Worm (Caenorhabditis elegans) whole organism, young adult: ENCODE data around the gene F57B1.5.

Experiments used
- F10E7.11 ChIP-seq: sonication (generic microtip); optimal IDR thresholded peaks from 2 replicates; lab custom pipeline; 2017; ENCODE audit warnings: mild to moderate bottlenecking, missing genetic modification characterization, moderate library complexity, missing compliant biosample characterization
- F22D6.2 ChIP-seq: sonication (generic microtip); optimal IDR thresholded peaks from 2 replicates; lab custom pipeline; 2016; ENCODE audit warnings: mild to moderate bottlenecking, missing genetic modification characterization, missing compliant biosample characterization
- F33H1.4 ChIP-seq: fragments of 200-800 bp; sonication (Bioruptor generic); IDR thresholded peaks from 2 replicates; pipeline ENCODE4 v1.3.6; 2022; ENCODE audit warnings: missing genetic modification reagents, missing genetic modification characterization, missing compliant biosample characterization
- F49E8.2 ChIP-seq: sonication (generic microtip); optimal IDR thresholded peaks from 3 replicates; lab custom pipeline; 2017; ENCODE audit warnings: missing genetic modification characterization, mild to moderate bottlenecking, missing compliant biosample characterization, antibody characterized with exemption, moderate library complexity; ENCODE audit not compliant: insufficient read depth
- F52B5.7 ChIP-seq: sonication (generic microtip); optimal IDR thresholded peaks from 2 replicates; lab custom pipeline; 2016; ENCODE audit warnings: mild to moderate bottlenecking, missing genetic modification characterization, missing compliant biosample characterization
- F57A8.1 ChIP-seq: fragments of 200-800 bp; sonication (Bioruptor generic); optimal IDR thresholded peaks from 2 replicates; lab custom pipeline; 2018; ENCODE audit warnings: mild to moderate bottlenecking, missing genetic modification characterization, moderate library complexity, missing compliant biosample characterization
- ZK185.1 ChIP-seq: sonication (generic microtip); optimal IDR thresholded peaks from 2 replicates; lab custom pipeline; 2016; ENCODE audit warnings: mild to moderate bottlenecking, missing genetic modification characterization, missing compliant biosample characterization; ENCODE audit not compliant: poor library complexity, severe bottlenecking
- athp-1 ChIP-seq: sonication (generic microtip); optimal IDR thresholded peaks from 2 replicates; lab custom pipeline; 2017; ENCODE audit warnings: mild to moderate bottlenecking, missing genetic modification characterization, missing compliant biosample characterization
- attf-5 ChIP-seq: fragments of 200-800 bp; sonication (Bioruptor generic); optimal IDR thresholded peaks from 2 replicates; lab custom pipeline; 2018; ENCODE audit warnings: mild to moderate bottlenecking, missing genetic modification characterization, missing compliant biosample characterization
- bed-1 ChIP-seq: fragments of 200-800 bp; sonication (Bioruptor generic); IDR thresholded peaks from 2 replicates; pipeline ENCODE4 v1.3.6; 2022; ENCODE audit warnings: missing genetic modification reagents, missing genetic modification characterization, missing compliant biosample characterization
- bed-2 ChIP-seq: fragments of 200-800 bp; sonication (Bioruptor generic); IDR thresholded peaks from 2 replicates; pipeline ENCODE4 v1.3.6; 2022; ENCODE audit warnings: missing genetic modification reagents, missing genetic modification characterization, missing compliant biosample characterization
- ceh-79 ChIP-seq: sonication (generic microtip); optimal IDR thresholded peaks from 2 replicates; lab custom pipeline; 2017; ENCODE audit warnings: mild to moderate bottlenecking, missing genetic modification characterization, missing compliant biosample characterization
- ceh-91 ChIP-seq: fragments of 200-800 bp; sonication (Bioruptor generic); IDR thresholded peaks from 2 replicates; pipeline ENCODE4 v1.3.6; 2022; ENCODE audit warnings: missing genetic modification reagents, missing genetic modification characterization, missing compliant biosample characterization
- chd-7 ChIP-seq: sonication (generic microtip); optimal IDR thresholded peaks from 2 replicates; lab custom pipeline; 2016; ENCODE audit warnings: mild to moderate bottlenecking, missing genetic modification characterization, moderate library complexity, missing compliant biosample characterization
- dox-1 ChIP-seq: fragments of 200-800 bp; sonication (Bioruptor generic); IDR thresholded peaks from 2 replicates; pipeline ENCODE4 v1.3.6; 2022; ENCODE audit warnings: missing genetic modification reagents, missing genetic modification characterization, missing compliant biosample characterization
- efl-1 ChIP-seq: fragments of 150-350 bp; optimal IDR thresholded peaks from 2 replicates; lab custom pipeline; 2014; ENCODE audit warnings: missing biosample characterization, missing genetic modification reagents, missing genetic modification characterization
- egl-18 ChIP-seq: fragments of 200-800 bp; sonication (Bioruptor generic); IDR thresholded peaks from 2 replicates; pipeline ENCODE4 v1.3.6; 2022; ENCODE audit warnings: missing genetic modification reagents, missing genetic modification characterization, missing compliant biosample characterization
- egl-44 ChIP-seq: fragments of 200-800 bp; sonication (Bioruptor generic); IDR thresholded peaks from 2 replicates; pipeline ENCODE4 v1.3.6; 2022; ENCODE audit warnings: missing genetic modification reagents, missing genetic modification characterization, missing compliant biosample characterization
- fkh-3 ChIP-seq: sonication (generic microtip); optimal IDR thresholded peaks from 2 replicates; lab custom pipeline; 2016; ENCODE audit warnings: mild to moderate bottlenecking, missing genetic modification characterization, missing compliant biosample characterization
- him-1 ChIP-seq: sonication (generic microtip); optimal IDR thresholded peaks from 2 replicates; lab custom pipeline; 2016; ENCODE audit warnings: missing genotype, missing genetic modification reagents, missing genetic modification characterization, missing compliant biosample characterization
- hlh-26 ChIP-seq: fragments of 200-800 bp; sonication (Bioruptor generic); conservative IDR thresholded peaks from 2 replicates; pipeline ENCODE4 v1.3.6; 2022; ENCODE audit warnings: missing genetic modification reagents, missing genetic modification characterization, missing compliant biosample characterization
- hsf-1 ChIP-seq: fragments of 200-800 bp; sonication (Bioruptor generic); IDR thresholded peaks from 2 replicates; pipeline ENCODE4 v1.3.6; 2022; ENCODE audit warnings: missing genetic modification reagents, missing genetic modification characterization, missing compliant biosample characterization
- lag-1 ChIP-seq: fragments of 200-800 bp; sonication (Bioruptor generic); IDR thresholded peaks from 2 replicates; pipeline ENCODE4 v1.3.6; 2022; ENCODE audit warnings: missing genetic modification reagents, missing genetic modification characterization, missing compliant biosample characterization
- lin-35 ChIP-seq, 3 experiments: fragments of 150-350 bp in 2 of 3; sonication (generic microtip) in 1 of 3; optimal IDR thresholded peaks; 2 replicates each; lab custom pipeline; 2014 to 2018; ENCODE audit warnings: missing biosample characterization in 3 of 3, missing genetic modification characterization in 3 of 3, missing genetic modification reagents in 3 of 3
- lsl-1 ChIP-seq: fragments of 200-800 bp; sonication (Bioruptor generic); optimal IDR thresholded peaks from 2 replicates; lab custom pipeline; 2018; ENCODE audit warnings: mild to moderate bottlenecking, missing genetic modification characterization, moderate library complexity, missing compliant biosample characterization
- madf-6 ChIP-seq: fragments of 200-800 bp; sonication (Bioruptor generic); IDR thresholded peaks from 2 replicates; pipeline ENCODE4 v1.3.6; 2022; ENCODE audit warnings: missing genetic modification reagents, missing genetic modification characterization, missing compliant biosample characterization
- madf-8 ChIP-seq: fragments of 200-800 bp; sonication (Bioruptor generic); conservative IDR thresholded peaks from 2 replicates; pipeline ENCODE4 v1.3.6; 2022; ENCODE audit warnings: missing genetic modification reagents, missing genetic modification characterization, missing compliant biosample characterization
- pha-4 ChIP-seq: fragments of 150-350 bp; sonication (generic microtip); optimal IDR thresholded peaks from 2 replicates; lab custom pipeline; 2014; ENCODE audit warnings: missing biosample characterization, missing genetic modification reagents, missing genetic modification characterization
- rcor-1 ChIP-seq: fragments of 200-800 bp; sonication (Bioruptor generic); IDR thresholded peaks from 2 replicates; pipeline ENCODE4 v1.3.6; 2022; ENCODE audit warnings: missing genetic modification reagents, missing genetic modification characterization, missing compliant biosample characterization
- rpc-1 ChIP-seq, 2 experiments: fragments of 150-350 bp in 1 of 2; sonication (generic microtip) in 1 of 2; optimal IDR thresholded peaks; 2 replicates each; lab custom pipeline; 2014 to 2018; ENCODE audit warnings: missing biosample characterization in 1 of 2, missing genetic modification characterization in 1 of 2, missing genetic modification reagents in 1 of 2, missing genotype in 1 of 2
- snpc-3.4 ChIP-seq: sonication (generic microtip); optimal IDR thresholded peaks from 2 replicates; lab custom pipeline; 2017; ENCODE audit warnings: missing genetic modification characterization, mild to moderate bottlenecking, missing compliant biosample characterization, antibody characterized with exemption, moderate library complexity, missing genotype, missing genetic modification reagents
- somi-1 ChIP-seq: fragments of 200-800 bp; sonication (Bioruptor generic); optimal IDR thresholded peaks from 2 replicates; lab custom pipeline; 2018; ENCODE audit warnings: mild to moderate bottlenecking, missing genetic modification characterization, missing compliant biosample characterization
- tbx-9 ChIP-seq: sonication (generic microtip); optimal IDR thresholded peaks from 2 replicates; lab custom pipeline; 2016; ENCODE audit warnings: borderline replicate concordance, missing genetic modification characterization, inconsistent platforms, missing compliant biosample characterization
- unc-62 ChIP-seq: fragments of 150-350 bp; optimal IDR thresholded peaks from 2 replicates; lab custom pipeline; 2014; ENCODE audit warnings: missing biosample characterization, missing genetic modification reagents, missing genetic modification characterization
- xnd-1 ChIP-seq: sonication (generic microtip); optimal IDR thresholded peaks from 2 replicates; lab custom pipeline; 2016; ENCODE audit warnings: missing genotype, missing genetic modification reagents, missing genetic modification characterization, missing compliant biosample characterization
- zim-3 ChIP-seq: sonication (generic microtip); optimal IDR thresholded peaks from 2 replicates; lab custom pipeline; 2017; ENCODE audit warnings: mild to moderate bottlenecking, missing genetic modification characterization, moderate library complexity, missing compliant biosample characterization
- ztf-25 ChIP-seq: fragments of 200-800 bp; sonication (Bioruptor generic); IDR thresholded peaks from 2 replicates; pipeline ENCODE4 v1.3.6; 2022; ENCODE audit warnings: missing genetic modification reagents, missing genetic modification characterization, missing compliant biosample characterization
- ztf-6 ChIP-seq: fragments of 200-800 bp; sonication (Bioruptor generic); IDR thresholded peaks from 2 replicates; pipeline ENCODE4 v1.3.6; 2022; ENCODE audit warnings: missing genetic modification reagents, missing genetic modification characterization, missing compliant biosample characterization

The F57B1.5 gene

ce11 chrV:13176814-13177213, 30.7 kb upstream of the F57B1.5 start:
- TF ChIP-seq athp-1 (tag; lab: Kevin White, UChicago) (no peak), tbx-9 (tag; lab: Kevin White, UChicago) (no peak), F22D6.2 (tag; lab: Kevin White, UChicago) (no peak), zim-3 (tag; lab: Kevin White, UChicago) (no peak)
- TF ChIP-seq, all 124 proteins: peak for 0

ce11 chrV:13179986-13180591, 27.4 kb upstream of the F57B1.5 start, which contains the start of gene cni-1:
Gene cni-1, plus strand, starts transcription at chrV:13180330.
- TF ChIP-seq ztf-25 (GFP tag; lab: Robert Waterston, UW) (no peak), F22D6.2 (tag; lab: Kevin White, UChicago) (no peak), madf-6 (peak; percentile 37; the same call in 1 of the 2 replicates), hsf-1 (0 out of 2 replicates have a peak, but pooled peaks have one; percentile 21)
- TF ChIP-seq, all 124 proteins: peak for 2

- no peak for TF ChIP-seq F52B5.7
These were observed 26.1 kb upstream of the F57B1.5 start for ce11 chrV:13181450-13181849.

ce11 chrV:13184137-13184536, 23.4 kb upstream of the F57B1.5 start, which contains the start of gene T09E8.4:
Gene T09E8.4, minus strand, starts transcription at chrV:13184237.
- TF ChIP-seq ZK185.1 (tag; lab: Kevin White, UChicago) = no peak
- no peak for TF ChIP-seq somi-1
- TF ChIP-seq lin-35 (GFP tag; optimal IDR thresholded peaks at IDR 0.05; lab: Kevin White, UChicago) = no peak
- TF ChIP-seq F10E7.11 (tag; lab: Kevin White, UChicago) = no peak
- TF ChIP-seq bed-2 (GFP tag; lab: Robert Waterston, UW) = no peak
- no peak for TF ChIP-seq snpc-3.4 (tag; lab: Kevin White, UChicago)
- TF ChIP-seq ceh-79 = no peak
- TF ChIP-seq unc-62 (GFP tag; lab: Kevin White, UChicago) = no peak
- TF ChIP-seq ceh-91 (GFP tag; lab: Robert Waterston, UW) = no peak
- TF ChIP-seq rpc-1 (optimal IDR thresholded peaks at IDR 0.05; lab: Kevin White, UChicago) = no peak
- no peak for TF ChIP-seq rpc-1 (tag; optimal IDR thresholded peaks at IDR 0.05; lab: Kevin White, UChicago)
- TF ChIP-seq F57A8.1 (GFP tag; lab: Kevin White, UChicago) = no peak
- no peak for TF ChIP-seq chd-7 (tag; lab: Kevin White, UChicago)
- no peak for TF ChIP-seq fkh-3 (tag; lab: Kevin White, UChicago)

ce11 chrV:13185384-13185783, 22.1 kb upstream of the F57B1.5 start, which contains the start of gene sri-6:
Gene sri-6, plus strand, starts transcription at chrV:13185684.
- TF ChIP-seq lag-1 (GFP tag; lab: Robert Waterston, UW) (no peak), ztf-6 (no peak), ceh-91 (GFP tag; lab: Robert Waterston, UW) (no peak), egl-44 (GFP tag; lab: Robert Waterston, UW) (no peak)

- TF ChIP-seq rcor-1 (GFP tag; lab: Robert Waterston, UW) = no peak
- peak; percentile 88 for TF ChIP-seq lsl-1 (GFP tag; lab: Kevin White, UChicago)
- no peak for TF ChIP-seq pha-4 (tag; lab: Kevin White, UChicago)
- TF ChIP-seq him-1 = peak; percentile 6
- peak; percentile 95 for TF ChIP-seq madf-8 (GFP tag; lab: Robert Waterston, UW)
- TF ChIP-seq athp-1 (tag; lab: Kevin White, UChicago) = no peak
- no peak for TF ChIP-seq egl-18 (GFP tag; lab: Robert Waterston, UW)
- peak; percentile 86 for TF ChIP-seq F33H1.4 (GFP tag; lab: Robert Waterston, UW)
- peak; percentile 86 for TF ChIP-seq xnd-1 (tag; lab: Kevin White, UChicago)
- TF ChIP-seq bed-1 (GFP tag; lab: Robert Waterston, UW) = no peak
- no peak for TF ChIP-seq dox-1 (GFP tag; lab: Robert Waterston, UW)
- TF ChIP-seq attf-5 = no peak
- TF ChIP-seq F49E8.2 = peak; percentile 36
- peak; percentile 77 for TF ChIP-seq efl-1 (GFP tag; lab: Kevin White, UChicago)
- no peak for TF ChIP-seq fkh-3 (tag; lab: Kevin White, UChicago)
- TF ChIP-seq hlh-26 (GFP tag; lab: Robert Waterston, UW) = no peak
These were observed 14.0 kb upstream of the F57B1.5 start, which contains the start of gene sun-1 for ce11 chrV:13193488-13194042. Gene sun-1, minus strand, starts transcription at chrV:13193538.
